Worm (Caenorhabditis elegans) whole organism, L4 larva: ENCODE results near the gene gldi-9.

Experiments used
- T26A8.4 ChIP-seq: fragments of 200-800 bp; sonication (Bioruptor generic); IDR thresholded peaks from 2 replicates; pipeline ENCODE4 v1.3.6; 2022; ENCODE audit warnings: missing genetic modification characterization, missing compliant biosample characterization
- aha-1 ChIP-seq: fragments of 150-350 bp; peaks from one replicate; lab custom pipeline; 2014; ENCODE audit warnings: missing biosample characterization, missing genetic modification characterization
- aly-2 ChIP-seq: sonication (generic microtip); optimal IDR thresholded peaks from 2 replicates; lab custom pipeline; 2018; ENCODE audit warnings: missing biosample characterization, missing genetic modification characterization
- dmd-6 ChIP-seq: fragments of 200-800 bp; sonication (Bioruptor generic); IDR thresholded peaks from 2 replicates; pipeline ENCODE4 v1.3.6; 2022; ENCODE audit warnings: missing genetic modification reagents, missing genetic modification characterization, missing compliant biosample characterization
- lin-1 ChIP-seq: fragments of 200-800 bp; sonication (Bioruptor generic); IDR thresholded peaks from 2 replicates; pipeline ENCODE4 v1.3.6; 2022; ENCODE audit warnings: missing genetic modification reagents, missing genetic modification characterization, missing compliant biosample characterization
- mes-2 ChIP-seq: sonication (generic microtip); optimal IDR thresholded peaks from 2 replicates; lab custom pipeline; 2016; ENCODE audit warnings: missing genotype, mild to moderate bottlenecking, missing genetic modification characterization, missing compliant biosample characterization; ENCODE audit not compliant: poor library complexity, severe bottlenecking
- nhr-237 ChIP-seq: sonication (generic microtip); optimal IDR thresholded peaks from 2 replicates; lab custom pipeline; 2017; ENCODE audit warnings: missing biosample characterization, missing genetic modification characterization
- rbr-2 ChIP-seq: sonication (generic microtip); optimal IDR thresholded peaks from 2 replicates; lab custom pipeline; 2016; ENCODE audit warnings: missing genotype, missing genetic modification characterization, missing compliant biosample characterization
- ztf-11 ChIP-seq: fragments of 150-350 bp; optimal IDR thresholded peaks from 2 replicates; lab custom pipeline; 2014; ENCODE audit warnings: missing biosample characterization, missing genetic modification characterization

- TF ChIP-seq aly-2, result no peak
- TF ChIP-seq dmd-6 (GFP tag; lab: Robert Waterston, UW), result no peak
- no peak for TF ChIP-seq ztf-11 (tag; lab: Kevin White, UChicago)
- TF ChIP-seq mes-2 (tag; lab: Kevin White, UChicago), result no peak
- no peak for TF ChIP-seq aha-1 (tag; lab: Kevin White, UChicago)
- TF ChIP-seq T26A8.4 (GFP tag; lab: Robert Waterston, UW), result no peak
- TF ChIP-seq nhr-237 (tag; lab: Kevin White, UChicago), result no peak
- no peak for TF ChIP-seq lin-1 (GFP tag; lab: Robert Waterston, UW)
- TF ChIP-seq rbr-2 (tag; lab: Kevin White, UChicago), result no peak
Measured at ce11 chrIII:2700637-2701036, 55.5 kb downstream of the gldi-9 start, which contains the start of gene set-27.
